Worm (Caenorhabditis elegans) whole organism, dauer: ENCODE results near the gene C25G6.1.

Experiments
- unc-62 ChIP-seq: sonication (generic microtip); optimal IDR thresholded peaks from 2 replicates; lab custom pipeline; 2017; ENCODE audit warnings: missing biosample characterization, missing genetic modification reagents, missing genetic modification characterization

The C25G6.1 gene

DNA sequence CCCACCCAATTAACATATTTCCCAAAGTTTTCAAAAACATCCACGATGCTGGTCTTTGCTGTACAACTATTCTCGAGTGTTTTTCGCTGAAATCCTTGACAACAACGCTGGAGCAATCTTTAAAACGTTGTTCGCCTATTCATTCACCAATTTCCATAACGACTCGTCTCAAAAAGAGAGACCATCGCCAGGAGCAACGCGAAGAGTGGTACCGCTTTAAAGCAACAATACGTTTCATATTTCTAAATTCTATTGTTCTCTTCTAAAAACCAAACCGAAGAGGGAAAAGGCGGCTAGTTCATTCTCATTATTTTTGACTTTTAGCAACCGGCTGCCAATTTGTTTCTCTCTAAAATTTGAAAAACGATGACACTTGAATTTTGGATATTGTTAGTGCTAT, at the start of gene C25G6.1:
TSS of gene C25G6.1 (plus strand) at position 301 of the 400 bp plus-strand sequence.
- no peak for TF ChIP-seq unc-62

DNA sequence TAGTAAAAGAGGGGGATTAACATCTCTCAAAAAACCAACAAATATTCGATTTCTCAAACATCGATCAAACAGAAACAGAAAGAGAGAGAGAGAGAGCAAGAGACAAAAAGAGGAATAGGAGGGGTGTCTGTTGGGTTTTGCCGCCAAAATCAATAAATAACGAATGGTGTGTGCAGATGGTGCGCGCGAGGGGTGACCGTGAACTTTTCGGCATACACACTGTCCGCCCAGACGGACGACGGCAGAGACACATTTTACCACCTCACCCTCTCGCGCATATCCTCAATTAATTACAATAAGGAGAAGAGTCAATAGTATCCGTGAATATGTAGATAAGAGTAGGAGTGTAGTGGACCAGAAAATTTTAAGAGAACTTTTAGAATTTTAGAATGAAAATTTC, 48.3 kb upstream of the C25G6.1 start:
- TF ChIP-seq unc-62: no peak

DNA sequence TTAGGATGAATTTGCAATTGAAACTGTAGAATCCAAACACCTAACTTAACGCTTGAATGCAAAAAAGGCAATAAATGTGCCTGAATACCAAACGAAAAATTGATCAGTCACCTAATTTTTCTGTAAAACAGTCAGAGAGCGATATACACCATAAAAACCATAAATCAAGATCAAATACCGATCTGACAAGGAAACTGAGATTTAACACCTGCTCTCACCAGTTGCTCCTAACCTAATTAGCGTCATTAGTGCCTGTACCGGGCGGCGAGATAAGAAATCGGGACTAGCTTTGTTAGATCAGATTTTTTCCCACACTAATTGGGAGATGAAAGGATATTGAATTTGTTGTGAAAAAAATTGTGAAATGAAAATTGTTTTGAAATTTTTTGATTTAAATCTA, 47.6 kb upstream of the C25G6.1 start:
- TF ChIP-seq unc-62: no peak

DNA sequence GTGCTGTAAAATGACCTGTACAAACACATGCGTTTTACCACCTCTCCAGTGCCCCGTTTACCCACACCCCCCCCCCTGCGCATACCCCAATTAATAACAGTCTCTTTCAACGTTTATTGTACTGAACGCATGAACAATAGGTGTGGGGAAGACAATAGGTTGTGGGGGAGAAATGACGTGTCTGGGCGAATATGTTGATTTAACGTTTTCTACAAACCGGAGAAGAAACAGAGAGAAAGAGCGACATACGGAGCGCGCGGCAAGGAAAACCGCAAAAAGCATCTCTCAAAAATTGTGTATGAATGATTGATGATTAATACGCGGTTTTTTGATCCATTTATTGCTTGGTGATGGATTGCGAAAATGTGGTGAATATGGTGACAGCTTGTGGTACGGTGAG, 46.9 kb upstream of the C25G6.1 start:
- TF ChIP-seq unc-62: no peak

DNA sequence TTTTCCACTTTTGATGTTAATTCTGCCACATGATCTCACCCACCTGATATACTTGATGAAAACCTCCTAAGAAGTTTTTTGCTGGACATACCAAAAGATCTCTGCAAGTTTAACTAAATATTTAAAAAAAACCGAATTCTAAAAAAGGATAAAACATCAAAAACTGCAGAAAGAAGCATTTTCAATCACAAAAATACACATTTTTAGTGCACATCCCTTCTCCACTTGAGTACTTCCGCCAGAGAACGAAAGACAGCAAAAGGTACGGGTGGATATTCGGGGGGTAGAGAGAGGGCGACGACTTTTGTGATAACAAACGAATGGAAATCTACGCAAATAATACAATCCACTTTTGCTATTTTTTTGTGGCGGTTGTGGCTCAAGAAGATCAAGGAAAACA, 40.0 kb upstream of the C25G6.1 start, which contains the start of gene C46H3.2:
TSS of gene C46H3.2 (minus strand) at position 101 of the 400 bp plus-strand sequence.
- no peak for TF ChIP-seq unc-62

DNA sequence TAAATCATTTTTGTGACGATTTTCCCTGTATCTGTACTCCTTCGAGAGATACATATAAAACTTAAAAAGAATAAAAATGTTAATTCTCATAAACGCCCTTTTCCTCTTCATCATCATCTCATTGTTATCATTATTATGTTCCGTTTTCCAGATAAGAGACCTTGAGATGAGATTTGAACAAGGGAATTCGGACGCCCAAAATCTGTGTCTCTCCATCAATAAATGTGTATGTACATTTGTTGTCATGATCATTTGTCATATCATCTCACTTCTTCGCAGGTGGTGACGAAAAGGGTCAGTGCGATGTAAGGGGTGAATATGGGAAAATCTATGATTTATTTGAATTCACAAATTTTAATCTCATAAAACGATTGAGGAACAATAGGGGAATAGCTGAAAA, 38.6 kb upstream of the C25G6.1 start:
- TF ChIP-seq unc-62: no peak

DNA sequence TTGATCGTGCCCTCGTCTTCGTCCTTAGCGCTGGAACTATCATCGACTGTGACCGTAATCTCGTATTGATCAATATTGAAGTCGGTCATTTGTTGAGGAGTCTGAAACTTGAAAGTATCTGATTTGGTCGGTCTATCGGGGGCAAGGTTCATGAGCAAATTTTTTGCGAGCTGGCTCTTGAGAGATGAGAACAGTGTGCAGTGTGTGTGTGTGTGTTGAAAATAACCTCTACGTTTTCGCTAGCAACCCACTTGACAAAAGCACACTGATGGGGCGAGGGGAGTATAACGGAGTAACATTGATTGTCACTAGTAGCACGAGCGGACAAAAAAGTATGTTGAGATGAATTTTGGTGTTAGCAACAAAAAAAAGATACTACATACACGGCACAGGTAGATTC, 31.9 kb upstream of the C25G6.1 start, which contains the start of gene C25G6.3:
TSS of gene C25G6.3 (minus strand) at position 101 of the 400 bp plus-strand sequence.
- TF ChIP-seq unc-62: no peak

DNA sequence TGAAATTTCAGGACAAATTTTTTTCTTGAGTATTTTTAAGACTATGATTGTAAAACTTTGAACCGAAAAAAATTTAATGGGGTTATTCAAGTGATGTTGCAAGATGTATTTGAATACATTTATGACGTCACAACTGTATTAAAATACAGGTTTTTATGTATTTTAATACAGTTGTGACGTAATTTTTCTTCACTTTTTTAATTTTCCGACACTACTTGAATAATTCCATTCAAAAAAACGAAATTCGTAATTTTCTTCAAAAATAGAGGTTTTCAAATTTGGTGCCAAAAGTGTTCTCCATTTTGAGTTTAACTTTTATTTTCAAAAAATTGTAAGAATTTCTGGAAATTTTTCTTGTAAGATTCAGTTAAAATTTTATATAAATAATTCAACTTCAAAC, 27.9 kb upstream of the C25G6.1 start:
- no peak for TF ChIP-seq unc-62

DNA sequence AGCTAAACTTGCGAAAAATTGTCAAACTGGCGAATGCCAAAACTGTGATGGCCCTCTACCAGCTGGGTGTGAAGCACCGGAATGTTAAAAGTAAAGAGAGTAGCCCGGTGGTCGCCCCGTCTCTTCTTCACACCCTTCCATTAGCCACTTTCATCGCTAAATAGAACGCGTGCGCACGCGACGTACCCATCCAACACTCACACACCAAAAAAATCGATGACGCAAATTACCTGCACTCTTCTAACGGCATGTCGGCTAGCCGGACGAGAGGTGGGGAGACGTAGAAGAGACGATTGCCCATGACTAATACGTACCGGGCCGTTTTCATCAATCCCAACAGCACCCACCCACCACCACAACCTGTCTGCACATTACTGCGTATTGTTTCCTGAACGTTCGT, 26.5 kb upstream of the C25G6.1 start:
- no peak for TF ChIP-seq unc-62

DNA sequence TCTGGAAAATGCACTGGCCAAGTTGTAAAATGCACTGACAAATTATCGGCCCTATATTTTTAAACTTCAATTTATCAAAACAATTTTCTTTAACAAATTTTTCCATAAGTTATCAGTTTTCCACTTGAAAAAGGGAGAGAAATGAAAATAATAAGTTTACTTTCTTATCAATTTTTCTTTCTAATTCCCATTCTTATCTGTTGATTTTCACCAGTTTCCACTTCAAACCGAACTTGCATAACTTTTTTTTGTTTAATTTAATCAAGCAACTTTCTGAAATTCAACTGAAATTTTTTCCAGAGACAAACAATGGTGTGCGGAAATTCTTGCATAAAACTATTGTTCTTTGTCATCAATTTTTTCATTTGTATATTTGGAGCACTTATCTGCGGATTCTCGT, 25.0 kb upstream of the C25G6.1 start, which contains the start of gene tsp-9:
TSS of gene tsp-9 (plus strand) at position 301 of the 400 bp plus-strand sequence.
- TF ChIP-seq unc-62: no peak

DNA sequence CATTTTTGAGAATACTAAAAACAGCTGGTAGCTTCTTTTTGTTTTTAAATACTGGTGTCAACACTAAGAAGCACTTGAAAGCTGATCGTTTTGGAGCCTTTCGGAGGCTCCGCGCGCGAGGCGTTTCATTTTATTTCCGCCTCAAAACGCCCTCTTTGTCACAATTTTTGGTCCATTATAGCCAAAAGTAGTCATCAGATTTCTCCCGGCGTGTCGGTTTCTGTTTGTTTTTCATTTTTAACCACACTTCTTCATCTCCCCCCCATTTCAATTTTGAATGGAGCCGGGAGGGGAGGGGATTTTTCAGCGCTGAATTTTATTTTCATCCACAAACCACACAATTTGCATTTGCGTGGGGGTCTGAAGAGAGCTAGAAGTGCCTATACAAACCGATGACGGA, 21.0 kb upstream of the C25G6.1 start, which contains the start of gene C25G6.4:
TSS of gene C25G6.4 (minus strand) at position 101 of the 400 bp plus-strand sequence.
- TF ChIP-seq unc-62: no peak

DNA sequence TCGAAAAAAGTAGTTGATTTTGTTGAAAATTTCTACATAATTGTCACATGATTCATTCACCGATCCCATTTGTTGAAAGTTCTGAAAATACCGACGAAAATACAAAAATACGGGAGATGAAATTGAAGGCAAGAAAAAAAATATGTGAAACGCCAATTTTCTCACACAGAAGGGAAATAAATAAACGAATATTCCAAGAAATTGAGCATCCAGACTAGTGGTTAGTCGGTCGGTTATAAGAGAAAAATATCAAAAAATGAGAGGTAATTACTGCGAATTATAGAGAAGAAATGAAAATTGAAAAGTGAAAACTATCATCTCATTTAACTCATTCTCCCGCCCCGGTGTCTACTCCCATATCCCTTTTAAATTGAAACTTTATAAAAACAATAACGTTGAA, 15.2 kb upstream of the C25G6.1 start, which contains the start of gene npr-11:
TSS of gene npr-11 (minus strand) at position 101 of the 400 bp plus-strand sequence.
- TF ChIP-seq unc-62: no peak

DNA sequence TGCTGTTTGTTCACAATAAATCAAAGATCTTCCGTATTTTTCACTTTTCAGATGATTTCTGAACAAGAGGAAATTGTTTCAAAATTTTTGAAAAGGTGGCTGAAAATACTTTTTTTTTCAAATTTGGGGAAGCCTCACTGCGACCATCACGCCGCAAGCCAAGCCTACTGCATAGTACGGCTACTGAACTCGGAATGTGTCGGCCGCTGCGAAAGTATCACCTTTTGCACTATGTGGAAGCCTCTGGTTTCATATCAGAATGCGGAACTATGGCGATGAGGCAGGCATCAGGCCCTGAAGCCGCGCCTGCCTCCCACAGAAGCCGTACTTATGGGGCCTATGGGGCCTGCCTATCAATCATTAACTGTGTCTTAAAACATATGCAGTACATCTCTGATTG, 13.0 kb upstream of the C25G6.1 start:
- TF ChIP-seq unc-62: no peak

DNA sequence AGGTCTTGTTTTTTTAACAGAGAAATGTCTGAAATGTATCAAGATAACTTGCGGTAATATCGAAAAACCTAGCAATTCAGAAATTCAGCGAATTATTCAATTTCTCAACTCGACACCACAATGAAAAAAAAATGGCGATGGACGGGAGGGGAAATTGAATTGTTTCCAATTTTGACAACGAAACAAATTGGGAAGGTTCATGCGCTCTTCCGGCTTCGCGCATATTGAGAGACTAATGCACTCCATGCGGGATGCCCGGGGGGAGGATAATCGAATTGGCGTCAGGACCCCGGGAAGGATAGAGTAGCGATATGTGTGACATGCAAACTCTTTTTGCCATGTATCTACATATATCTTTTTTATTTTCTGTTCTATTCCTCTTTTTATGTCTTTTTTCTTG, 5.4 kb upstream of the C25G6.1 start:
- no peak for TF ChIP-seq unc-62

DNA sequence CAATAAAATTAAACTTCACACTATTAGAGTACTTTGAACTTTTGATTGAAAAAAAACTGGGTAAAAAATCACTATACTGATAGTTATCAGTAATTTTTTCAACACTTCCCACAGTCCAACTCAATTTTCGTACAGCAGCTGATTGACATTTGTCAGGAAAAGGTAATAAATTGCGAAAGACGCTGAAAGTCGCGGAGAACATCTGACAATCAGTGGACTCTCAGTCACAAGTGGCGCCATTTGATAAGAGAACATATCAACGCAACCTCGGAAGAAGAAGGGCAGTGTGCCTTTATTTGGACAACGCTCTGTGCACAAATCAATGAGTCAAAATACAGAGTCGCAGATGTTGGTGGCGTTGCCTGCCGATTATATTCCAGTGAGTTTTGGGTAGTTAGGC, 1.8 kb downstream of the C25G6.1 start, which contains the start of gene C52B11.5:
TSS of gene C52B11.5 (plus strand) at position 250 of the 400 bp plus-strand sequence.
- TF ChIP-seq unc-62: no peak

DNA sequence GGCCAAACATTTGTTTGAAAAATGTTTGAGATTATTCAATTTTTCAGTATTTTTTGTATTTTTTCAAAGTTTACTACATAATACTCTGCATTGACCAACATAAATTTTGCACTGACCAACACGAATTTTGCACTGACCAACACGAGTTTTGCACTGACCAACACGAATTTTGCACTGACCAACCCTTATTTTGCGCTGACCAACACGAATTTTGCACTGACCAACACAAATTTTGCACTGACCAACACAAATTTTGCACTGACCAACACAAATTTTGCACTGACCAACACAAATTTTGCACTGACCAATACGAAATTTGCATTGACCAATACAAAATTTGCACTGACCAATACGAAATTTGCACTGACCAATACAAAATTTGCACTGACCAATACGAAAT, 22.2 kb downstream of the C25G6.1 start:
- TF ChIP-seq unc-62: no peak

DNA sequence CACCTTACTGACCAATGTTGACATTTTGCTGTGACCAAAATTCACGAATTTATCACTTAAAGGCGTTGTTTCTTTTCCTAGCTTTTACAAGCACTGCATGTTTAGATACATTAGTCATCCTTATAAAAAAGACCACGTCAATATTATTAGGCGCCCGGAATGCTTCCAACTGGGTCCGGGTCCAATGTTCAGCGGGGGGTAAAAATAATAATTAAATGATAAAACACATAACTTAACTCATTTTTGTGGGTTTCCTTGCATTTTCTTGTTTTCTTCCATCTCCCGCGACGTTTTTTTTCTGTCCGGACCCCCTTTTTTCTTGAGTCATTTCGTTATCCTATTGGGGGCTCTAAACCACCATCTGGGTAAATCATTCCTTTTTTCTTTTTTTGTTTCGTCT, 22.8 kb downstream of the C25G6.1 start:
- TF ChIP-seq unc-62: no peak

DNA sequence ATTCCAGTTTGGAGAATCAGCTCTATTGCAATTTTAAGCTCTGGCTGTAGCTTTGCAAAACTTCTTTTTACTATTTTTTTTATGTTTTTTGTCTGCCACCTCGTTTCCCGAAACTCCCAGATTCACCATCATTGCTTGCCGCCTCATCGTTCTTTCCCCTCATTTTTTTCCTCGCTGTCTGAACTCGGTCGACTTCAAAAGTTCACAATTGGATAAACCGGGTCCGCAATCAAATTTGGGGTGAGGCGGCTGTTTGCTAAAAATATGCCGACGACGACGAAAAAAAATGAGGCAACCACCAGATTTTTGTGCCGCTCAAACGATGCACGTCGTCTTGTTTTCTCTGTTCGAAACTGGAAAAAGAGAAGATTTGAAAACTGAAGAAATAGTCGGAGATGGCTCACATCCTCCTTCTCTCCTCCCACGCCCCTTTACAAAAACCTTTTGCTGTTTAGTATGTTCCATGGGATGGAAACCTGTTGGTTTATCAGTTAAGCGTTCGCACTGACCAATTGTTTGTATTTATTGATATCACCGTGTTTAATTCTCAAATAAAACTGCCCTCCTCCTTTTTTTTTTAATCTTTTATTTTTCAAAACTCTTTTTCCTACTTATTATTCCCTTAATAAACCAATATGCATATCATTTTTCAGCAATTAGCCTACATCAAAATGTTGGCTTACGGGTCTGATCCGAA, 24.1 kb downstream of the C25G6.1 start, which contains the start of gene dop-4:
TSS of gene dop-4 (plus strand) at position 647 of the 697 bp plus-strand sequence.
- TF ChIP-seq unc-62: no peak
